Fruit fly (Drosophila melanogaster) whole organism, embryonic: ENCODE measurements around the gene xmas.

Source experiments
- ATbp ChIP-seq: fragments of 200-800 bp; sonication (Bioruptor generic); optimal IDR thresholded peaks from 2 replicates; lab custom pipeline; 2017; ENCODE audit warnings: missing biosample characterization, mild to moderate bottlenecking, missing genetic modification characterization, missing genetic modification reagents
- Atf-2 ChIP-seq: fragments of 200-800 bp; sonication (Bioruptor generic); optimal IDR thresholded peaks from 2 replicates; lab custom pipeline; 2016; ENCODE audit warnings: missing biosample characterization, missing genetic modification characterization
- B-H2 ChIP-seq: fragments of 200-800 bp; sonication (Bioruptor generic); optimal IDR thresholded peaks from 2 replicates; lab custom pipeline; 2018; ENCODE audit warnings: missing biosample characterization, mild to moderate bottlenecking, missing genetic modification characterization
- Blimp-1 ChIP-seq: fragments of 200-800 bp; sonication (Bioruptor generic); optimal IDR thresholded peaks from 3 replicates; lab custom pipeline; 2018; ENCODE audit warnings: missing biosample characterization, missing genetic modification characterization, mild to moderate bottlenecking, moderate library complexity, missing genetic modification reagents
- CG10147 ChIP-seq: fragments of 200-800 bp; sonication (Bioruptor generic); optimal IDR thresholded peaks from 2 replicates; lab custom pipeline; 2019; ENCODE audit warnings: missing biosample characterization, mild to moderate bottlenecking, missing genetic modification characterization, moderate library complexity
- CG10209 ChIP-seq: fragments of 200-800 bp; sonication (Bioruptor generic); optimal IDR thresholded peaks from 3 replicates; lab custom pipeline; 2017; ENCODE audit warnings: missing biosample characterization, mild to moderate bottlenecking, missing genetic modification characterization, missing genetic modification reagents
- CG10959 ChIP-seq: fragments of 200-800 bp; sonication (Bioruptor generic); IDR thresholded peaks from 2 replicates; pipeline ENCODE4 v1.3.6; 2022; ENCODE audit warnings: missing biosample characterization, missing genetic modification characterization
- CG10979 ChIP-seq: fragments of 200-800 bp; sonication (Bioruptor generic); optimal IDR thresholded peaks from 2 replicates; lab custom pipeline; 2018; ENCODE audit warnings: missing biosample characterization, mild to moderate bottlenecking, missing genetic modification characterization, moderate library complexity
- CG12071 ChIP-seq: fragments of 200-800 bp; sonication (Bioruptor generic); optimal IDR thresholded peaks from 3 replicates; lab custom pipeline; 2018; ENCODE audit warnings: missing biosample characterization, mild to moderate bottlenecking, missing genetic modification characterization
- CG12391 ChIP-seq: fragments of 200-800 bp; sonication (Bioruptor generic); optimal IDR thresholded peaks from 3 replicates; lab custom pipeline; 2018; ENCODE audit warnings: missing biosample characterization, mild to moderate bottlenecking, missing genetic modification characterization, moderate library complexity
- CG12659 ChIP-seq: fragments of 200-800 bp; sonication (Bioruptor generic); optimal IDR thresholded peaks from 3 replicates; lab custom pipeline; 2017; ENCODE audit warnings: mild to moderate bottlenecking, missing biosample characterization, missing genetic modification reagents, missing genetic modification characterization
- CG15514 ChIP-seq: fragments of 200-800 bp; sonication (Bioruptor generic); optimal IDR thresholded peaks from 3 replicates; lab custom pipeline; 2017; ENCODE audit warnings: missing biosample characterization, missing genetic modification characterization, mild to moderate bottlenecking, moderate library complexity, missing genetic modification reagents
- CG1603 ChIP-seq: fragments of 200-800 bp; sonication (Bioruptor generic); optimal IDR thresholded peaks from 2 replicates; lab custom pipeline; 2019; ENCODE audit warnings: missing biosample characterization, mild to moderate bottlenecking, missing genetic modification characterization, moderate library complexity
- CG16815 ChIP-seq: fragments of 200-800 bp; sonication (Bioruptor generic); optimal IDR thresholded peaks from 3 replicates; lab custom pipeline; 2017; ENCODE audit warnings: missing biosample characterization, mild to moderate bottlenecking, missing genetic modification characterization
- CG16863 ChIP-seq: fragments of 200-800 bp; sonication (Bioruptor generic); optimal IDR thresholded peaks from 3 replicates; lab custom pipeline; 2016; ENCODE audit warnings: missing biosample characterization, missing genetic modification characterization
- CG17359 ChIP-seq: fragments of 200-800 bp; sonication (Bioruptor generic); optimal IDR thresholded peaks from 3 replicates; lab custom pipeline; 2018; ENCODE audit warnings: missing biosample characterization, mild to moderate bottlenecking, missing genetic modification characterization, moderate library complexity
- CG17361 ChIP-seq: fragments of 200-800 bp; sonication (Bioruptor generic); IDR thresholded peaks from 3 replicates; pipeline ENCODE4 v1.3.6; 2022; ENCODE audit warnings: missing biosample characterization, missing genetic modification characterization
- CG17829 ChIP-seq: fragments of 200-800 bp; optimal IDR thresholded peaks from 2 replicates; lab custom pipeline; 2019; ENCODE audit warnings: missing biosample characterization, mild to moderate bottlenecking, missing genetic modification characterization, moderate library complexity
- CG18262 ChIP-seq: fragments of 200-800 bp; optimal IDR thresholded peaks from 3 replicates; lab custom pipeline; 2019; ENCODE audit warnings: missing biosample characterization, mild to moderate bottlenecking, missing genetic modification characterization, moderate library complexity
- CG2116 ChIP-seq: fragments of 200-800 bp; sonication (Bioruptor generic); optimal IDR thresholded peaks from 3 replicates; lab custom pipeline; 2018; ENCODE audit warnings: missing biosample characterization, mild to moderate bottlenecking, missing genetic modification characterization
- CG2129 ChIP-seq: fragments of 200-800 bp; sonication (Bioruptor generic); IDR thresholded peaks from 2 replicates; pipeline ENCODE4 v1.3.6; 2022; ENCODE audit warnings: missing biosample characterization, missing genetic modification characterization; ENCODE audit not compliant: partially characterized antibody
- CG2712 ChIP-seq: fragments of 200-800 bp; optimal IDR thresholded peaks from 3 replicates; lab custom pipeline; 2019; ENCODE audit warnings: missing biosample characterization, mild to moderate bottlenecking, missing genetic modification characterization, moderate library complexity
- CG31441 ChIP-seq: fragments of 200-800 bp; sonication (Bioruptor generic); IDR thresholded peaks from 2 replicates; pipeline ENCODE4 v1.3.6; 2022; ENCODE audit warnings: missing biosample characterization, missing genetic modification characterization
- CG33557 ChIP-seq: fragments of 200-800 bp; sonication (Bioruptor generic); optimal IDR thresholded peaks from 2 replicates; lab custom pipeline; 2019; ENCODE audit warnings: missing biosample characterization, mild to moderate bottlenecking, missing genetic modification characterization, moderate library complexity
- CG5953 ChIP-seq: fragments of 200-800 bp; sonication (Bioruptor generic); IDR thresholded peaks from 2 replicates; pipeline ENCODE4 v1.3.6; 2022; ENCODE audit warnings: missing biosample characterization, missing genetic modification characterization
- CG7987 ChIP-seq: fragments of 200-800 bp; sonication (Bioruptor generic); optimal IDR thresholded peaks from 2 replicates; lab custom pipeline; 2018; ENCODE audit warnings: missing biosample characterization, mild to moderate bottlenecking, missing genetic modification characterization, moderate library complexity
- CG8290 ChIP-seq, 3 experiments: fragments of 200-800 bp; sonication (Bioruptor generic); optimal IDR thresholded peaks; 2 replicates each; lab custom pipeline; 2016 to 2019; ENCODE audit warnings: missing biosample characterization in 3 of 3, missing genetic modification characterization in 3 of 3, mild to moderate bottlenecking in 2 of 3, moderate library complexity in 1 of 3
- CG9437 ChIP-seq: fragments of 200-800 bp; sonication (Bioruptor generic); optimal IDR thresholded peaks from 2 replicates; lab custom pipeline; 2018; ENCODE audit warnings: missing biosample characterization, mild to moderate bottlenecking, missing genetic modification characterization
- CG9727 ChIP-seq: fragments of 200-800 bp; sonication (Bioruptor generic); optimal IDR thresholded peaks from 3 replicates; lab custom pipeline; 2017; ENCODE audit warnings: missing biosample characterization, mild to moderate bottlenecking, missing genetic modification characterization
- CoRest ChIP-seq: fragments of 200-800 bp; sonication (Bioruptor generic); optimal IDR thresholded peaks from 3 replicates; lab custom pipeline; 2018; ENCODE audit warnings: missing biosample characterization, mild to moderate bottlenecking, missing genetic modification characterization, moderate library complexity
- D19B ChIP-seq: fragments of 200-800 bp; sonication (Bioruptor generic); optimal IDR thresholded peaks from 2 replicates; lab custom pipeline; 2017; ENCODE audit warnings: missing biosample characterization, mild to moderate bottlenecking, missing genetic modification characterization
- Elba2 ChIP-seq: fragments of 200-800 bp; sonication (Bioruptor generic); optimal IDR thresholded peaks from 3 replicates; lab custom pipeline; 2016; ENCODE audit warnings: missing biosample characterization, missing genetic modification characterization
- Gug ChIP-seq: fragments of 200-800 bp; sonication (Bioruptor generic); IDR thresholded peaks from 4 replicates; pipeline ENCODE4 v1.3.6; 2022; ENCODE audit warnings: missing biosample characterization, missing genetic modification characterization
- Hey ChIP-seq: fragments of 200-800 bp; sonication (Bioruptor generic); optimal IDR thresholded peaks from 3 replicates; lab custom pipeline; 2018; ENCODE audit warnings: missing biosample characterization, mild to moderate bottlenecking, missing genetic modification characterization
- Meics ChIP-seq: fragments of 200-800 bp; sonication (Bioruptor generic); optimal IDR thresholded peaks from 2 replicates; lab custom pipeline; 2017; ENCODE audit warnings: missing biosample characterization, mild to moderate bottlenecking, missing genetic modification characterization
- Oli ChIP-seq: fragments of 200-800 bp; sonication (Bioruptor generic); optimal IDR thresholded peaks from 2 replicates; lab custom pipeline; 2018; ENCODE audit warnings: missing biosample characterization, mild to moderate bottlenecking, missing genetic modification characterization, moderate library complexity
- PHDP ChIP-seq: fragments of 200-800 bp; sonication (Bioruptor generic); optimal IDR thresholded peaks from 3 replicates; lab custom pipeline; 2018; ENCODE audit warnings: missing biosample characterization, mild to moderate bottlenecking, missing genetic modification characterization, moderate library complexity
- Xrp1 ChIP-seq: fragments of 200-800 bp; sonication (Bioruptor generic); IDR thresholded peaks from 2 replicates; pipeline ENCODE4 v1.3.6; 2022; ENCODE audit warnings: missing biosample characterization, missing genetic modification characterization
- bcd ChIP-seq: fragments of 200-800 bp; sonication (Bioruptor generic); optimal IDR thresholded peaks from 2 replicates; lab custom pipeline; 2017; ENCODE audit warnings: missing biosample characterization, mild to moderate bottlenecking, missing genetic modification characterization
- br ChIP-seq: fragments of >200 bp; optimal IDR thresholded peaks from 2 replicates; lab custom pipeline; 2017
- bsh ChIP-seq, 2 experiments: fragments of 200-800 bp; sonication (Bioruptor generic); optimal IDR thresholded peaks; 2 replicates each; lab custom pipeline; 2017 to 2018; ENCODE audit warnings: mild to moderate bottlenecking in 2 of 2, missing biosample characterization in 2 of 2, missing genetic modification characterization in 2 of 2, moderate library complexity in 1 of 2
- dan ChIP-seq: fragments of 200-800 bp; sonication (Bioruptor generic); IDR thresholded peaks from 2 replicates; pipeline ENCODE4 v1.3.6; 2022; ENCODE audit warnings: missing biosample characterization, missing genetic modification characterization
- dmrt99B ChIP-seq: fragments of 200-800 bp; sonication (Bioruptor generic); optimal IDR thresholded peaks from 2 replicates; lab custom pipeline; 2018; ENCODE audit warnings: missing biosample characterization, mild to moderate bottlenecking, missing genetic modification characterization, moderate library complexity
- jing ChIP-seq: fragments of 200-800 bp; sonication (Bioruptor generic); optimal IDR thresholded peaks from 2 replicates; lab custom pipeline; 2018; ENCODE audit warnings: missing biosample characterization, mild to moderate bottlenecking, missing genetic modification characterization
- nom ChIP-seq: fragments of 200-800 bp; sonication (Bioruptor generic); optimal IDR thresholded peaks from 2 replicates; lab custom pipeline; 2017; ENCODE audit warnings: missing biosample characterization, missing genetic modification characterization, mild to moderate bottlenecking, moderate library complexity, missing genetic modification reagents
- phol ChIP-seq: fragments of 200-800 bp; sonication (Bioruptor generic); optimal IDR thresholded peaks from 3 replicates; lab custom pipeline; 2018; ENCODE audit warnings: missing biosample characterization, mild to moderate bottlenecking, missing genetic modification characterization, moderate library complexity
- salm ChIP-seq: fragments of 200-800 bp; sonication (Bioruptor generic); optimal IDR thresholded peaks from 2 replicates; lab custom pipeline; 2018; ENCODE audit warnings: missing biosample characterization, mild to moderate bottlenecking, missing genetic modification characterization
- sens ChIP-seq: fragments of 200-800 bp; sonication (Bioruptor generic); peaks from one replicate; lab custom pipeline; 2016; ENCODE audit warnings: missing biosample characterization, missing genetic modification characterization
- seq ChIP-seq: fragments of 200-800 bp; sonication (Bioruptor generic); IDR thresholded peaks from 2 replicates; pipeline ENCODE4 v1.3.6; 2022; ENCODE audit warnings: missing biosample characterization, missing genetic modification characterization
- trem ChIP-seq: fragments of 200-800 bp; optimal IDR thresholded peaks from 3 replicates; lab custom pipeline; 2019; ENCODE audit warnings: missing biosample characterization, mild to moderate bottlenecking, missing genetic modification characterization, moderate library complexity

xmas gene

dm6 chrX:17121600-17121999, 37.5 kb downstream of the xmas start (continued):
- TF ChIP-seq Hey (tag; lab: Kevin White, UChicago) (no peak), CG16815 (GFP tag; lab: Kevin White, UChicago) (no peak), CG18262 (peak; percentile 39), CG2712 (tag; lab: Kevin White, UChicago) (peak; percentile 42), CG9437 (peak; percentile 25), CG10147 (GFP tag; lab: Kevin White, UChicago) (peak; percentile 18), ATbp (GFP tag; lab: Kevin White, UChicago) (peak; percentile 2), nom (GFP tag; lab: Kevin White, UChicago) (peak; percentile 47), trem (tag; lab: Kevin White, UChicago) (peak; percentile 14), CG2116 (GFP tag; lab: Kevin White, UChicago) (no peak), CG12391 (tag; lab: Kevin White, UChicago) (peak; percentile 40), br (lab: Kevin White, UChicago) (no peak), bcd (GFP tag; lab: Kevin White, UChicago) (peak; percentile 21), phol (peak; percentile 51), CG16863 (no peak), seq (no peak), CG10209 (GFP tag; lab: Kevin White, UChicago) (peak; percentile 5), CG2129 (GFP tag; lab: Robert Waterston, UW) (no peak), CG17829 (peak; percentile 27), Atf-2 (no peak), CG5953 (GFP tag; lab: Robert Waterston, UW) (no peak), CG15514 (GFP tag; lab: Kevin White, UChicago) (peak; percentile 5), PHDP (tag; lab: Kevin White, UChicago) (peak; percentile 52), dmrt99B (peak; percentile 45), CG31441 (GFP tag; lab: Robert Waterston, UW) (peak; percentile 36; the same call in 1 of the 2 replicates), sens (peak; percentile 47), Meics (GFP tag; lab: Kevin White, UChicago) (no peak), Oli (tag; lab: Kevin White, UChicago) (peak; percentile 29), Xrp1 (GFP tag; lab: Robert Waterston, UW) (peak; percentile 32; the same call in 1 of the 2 replicates), CG17359 (peak; percentile 2), Blimp-1 (GFP tag; lab: Kevin White, UChicago) (peak; percentile 40), D19B (GFP tag; lab: Kevin White, UChicago) (peak; percentile 7), CG10979 (tag; lab: Kevin White, UChicago) (peak; percentile 29), CG12071 (GFP tag; lab: Kevin White, UChicago) (peak; percentile 22), CG7987 (GFP tag; lab: Kevin White, UChicago) (peak; percentile 1), CG10959 (GFP tag; lab: Robert Waterston, UW) (no peak), dan (no peak), CG9727 (GFP tag; lab: Kevin White, UChicago) (peak; percentile 28), Elba2 (GFP tag; lab: Kevin White, UChicago) (no peak), CG8290 (GFP tag; optimal IDR thresholded peaks at IDR 0.05; lab: Kevin White, UChicago) (no peak), CG8290 (tag; optimal IDR thresholded peaks at IDR 0.05; lab: Kevin White, UChicago) (no peak), B-H2 (GFP tag; lab: Kevin White, UChicago) (no peak), CG33557 (no peak), CoRest (peak; percentile 49), Gug (GFP tag; lab: Robert Waterston, UW) (no peak), bsh (GFP tag; optimal IDR thresholded peaks at IDR 0.05; lab: Kevin White, UChicago) (peak in 1 of 2 experiments; percentile 57), CG1603 (tag; lab: Kevin White, UChicago) (no peak), CG12659 (peak; percentile 10), CG17361 (peak; percentile 55), salm (tag; lab: Kevin White, UChicago) (peak; percentile 17), jing (no peak)
